Worm (Caenorhabditis elegans): ENCODE data around the gene ets-8.

DNA sequence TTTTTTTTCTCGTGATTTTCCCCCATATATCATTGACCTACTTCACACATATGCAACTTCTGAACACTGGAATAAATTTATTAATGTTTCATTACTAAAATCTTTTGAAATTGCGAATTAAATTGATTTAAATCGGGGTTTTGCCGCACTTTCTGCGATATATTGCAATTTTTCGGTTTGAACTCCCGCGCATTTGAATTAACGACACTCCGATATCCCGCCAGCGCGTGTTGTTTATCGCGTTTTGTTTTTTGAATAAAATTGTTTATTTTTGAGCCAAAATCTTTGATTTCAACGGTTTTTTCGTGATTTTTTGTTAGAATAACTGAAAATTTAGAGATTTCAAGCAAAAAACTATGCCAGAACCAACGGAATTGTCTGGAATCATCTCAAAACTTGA, 17.4 kb upstream of the ets-8 start, which contains the start of gene Y104H12D.2:
- no peak for TF ChIP-seq C38D4.7 (GFP tag; optimal IDR thresholded peaks at IDR 0.05)
- no peak for TF ChIP-seq K02D7.2 (tag; optimal IDR thresholded peaks at IDR 0.05)
- TF ChIP-seq fkh-10 (GFP tag; optimal IDR thresholded peaks at IDR 0.05): no peak
- TF ChIP-seq ceh-18 (tag; optimal IDR thresholded peaks at IDR 0.05): no peak
- TF ChIP-seq ceh-34 (tag; optimal IDR thresholded peaks at IDR 0.05): no peak
- TF ChIP-seq pha-4 (tag; optimal IDR thresholded peaks at IDR 0.05): no peak
- no peak for TF ChIP-seq ama-1 (optimal IDR thresholded peaks at IDR 0.05)

Measured in whole organism, late embryonic.